Fruit fly (Drosophila melanogaster) whole organism, embryonic: Measurements from ENCODE around the gene CG14439.

Source experiments
- Antp ChIP-seq: fragments of 200-800 bp; sonication (Bioruptor generic); optimal IDR thresholded peaks from 3 replicates; lab custom pipeline; 2016; ENCODE audit warnings: missing biosample characterization, missing genetic modification characterization
- Asciz ChIP-seq: fragments of 200-800 bp; sonication (Bioruptor generic); optimal IDR thresholded peaks from 2 replicates; lab custom pipeline; 2017; ENCODE audit warnings: missing biosample characterization, mild to moderate bottlenecking, missing genetic modification characterization, missing genetic modification reagents
- Bgb ChIP-seq: fragments of 200-800 bp; sonication (Bioruptor generic); IDR thresholded peaks from 2 replicates; pipeline ENCODE4 v1.3.6; 2022; ENCODE audit warnings: missing biosample characterization, missing genetic modification characterization; ENCODE audit not compliant: partially characterized antibody
- Blimp-1 ChIP-seq: fragments of 200-800 bp; sonication (Bioruptor generic); optimal IDR thresholded peaks from 3 replicates; lab custom pipeline; 2018; ENCODE audit warnings: missing biosample characterization, missing genetic modification characterization, mild to moderate bottlenecking, moderate library complexity, missing genetic modification reagents
- Bteb2 ChIP-seq: fragments of 200-800 bp; sonication (Bioruptor generic); optimal IDR thresholded peaks from 2 replicates; lab custom pipeline; 2016; ENCODE audit warnings: missing biosample characterization, missing genetic modification characterization
- CG12744 ChIP-seq: fragments of 200-800 bp; sonication (Bioruptor generic); optimal IDR thresholded peaks from 2 replicates; lab custom pipeline; 2016; ENCODE audit warnings: missing biosample characterization, missing genetic modification characterization
- CG12769 ChIP-seq: fragments of 200-800 bp; sonication (Bioruptor generic); optimal IDR thresholded peaks from 2 replicates; lab custom pipeline; 2019; ENCODE audit warnings: missing biosample characterization, mild to moderate bottlenecking, missing genetic modification characterization, moderate library complexity
- CG14050 ChIP-seq: fragments of 200-800 bp; sonication (Bioruptor generic); IDR thresholded peaks from 3 replicates; pipeline ENCODE4 v1.3.6; 2022; ENCODE audit warnings: missing biosample characterization, missing genetic modification characterization
- CG14441 ChIP-seq: fragments of 200-800 bp; sonication (Bioruptor generic); IDR thresholded peaks from 2 replicates; pipeline ENCODE4 v1.3.6; 2022; ENCODE audit warnings: missing biosample characterization, missing genetic modification characterization
- CG16813 ChIP-seq: fragments of 200-800 bp; sonication (Bioruptor generic); IDR thresholded peaks from 3 replicates; pipeline ENCODE4 v1.3.6; 2022; ENCODE audit warnings: missing biosample characterization, missing genetic modification characterization; ENCODE audit not compliant: partially characterized antibody
- CG17385 ChIP-seq: fragments of 200-800 bp; sonication (Bioruptor generic); optimal IDR thresholded peaks from 3 replicates; lab custom pipeline; 2018; ENCODE audit warnings: missing biosample characterization, mild to moderate bottlenecking, missing genetic modification characterization
- CG17612 ChIP-seq: fragments of 200-800 bp; sonication (Bioruptor generic); IDR thresholded peaks from 2 replicates; pipeline ENCODE4 v1.3.6; 2022; ENCODE audit warnings: missing biosample characterization, missing genetic modification characterization
- CG30403 ChIP-seq: fragments of 200-800 bp; sonication (Bioruptor generic); optimal IDR thresholded peaks from 3 replicates; lab custom pipeline; 2016; ENCODE audit warnings: missing biosample characterization, missing genetic modification characterization
- CG31224 ChIP-seq: fragments of 200-800 bp; sonication (Bioruptor generic); IDR thresholded peaks from 2 replicates; pipeline ENCODE4 v1.3.6; 2022; ENCODE audit warnings: missing biosample characterization, missing genetic modification characterization
- CG33557 ChIP-seq: fragments of 200-800 bp; sonication (Bioruptor generic); optimal IDR thresholded peaks from 2 replicates; lab custom pipeline; 2019; ENCODE audit warnings: missing biosample characterization, mild to moderate bottlenecking, missing genetic modification characterization, moderate library complexity
- CG34376 ChIP-seq: fragments of 200-800 bp; sonication (Bioruptor generic); optimal IDR thresholded peaks from 2 replicates; lab custom pipeline; 2018; ENCODE audit warnings: missing biosample characterization, mild to moderate bottlenecking, missing genetic modification characterization
- CG34422 ChIP-seq: fragments of 200-800 bp; sonication (Bioruptor generic); IDR thresholded peaks from 3 replicates; pipeline ENCODE4 v1.3.6; 2022; ENCODE audit warnings: missing biosample characterization, missing genetic modification characterization
- CG3726 ChIP-seq: fragments of 200-800 bp; sonication (Bioruptor generic); IDR thresholded peaks from 3 replicates; pipeline ENCODE4, ENCODE4 v1.3.6; 2022; ENCODE audit warnings: missing biosample characterization, missing genetic modification characterization
- CG43689 ChIP-seq: fragments of 200-800 bp; sonication (Bioruptor generic); IDR thresholded peaks from 2 replicates; pipeline ENCODE4 v1.3.6; 2022; ENCODE audit warnings: missing biosample characterization, missing genetic modification characterization
- CG5245 ChIP-seq: fragments of 200-800 bp; sonication (Bioruptor generic); optimal IDR thresholded peaks from 3 replicates; lab custom pipeline; 2016; ENCODE audit warnings: missing biosample characterization, missing genetic modification characterization
- CG6683 ChIP-seq: fragments of 200-800 bp; sonication (Bioruptor generic); optimal IDR thresholded peaks from 2 replicates; lab custom pipeline; 2017; ENCODE audit warnings: missing biosample characterization, mild to moderate bottlenecking, missing genetic modification characterization, missing genetic modification reagents
- CG7372 ChIP-seq: fragments of 200-800 bp; sonication (Bioruptor generic); IDR thresholded peaks from 2 replicates; pipeline ENCODE4 v1.3.6; 2022; ENCODE audit warnings: missing biosample characterization, missing genetic modification characterization
- CG7786 ChIP-seq: fragments of 200-800 bp; sonication (Bioruptor generic); optimal IDR thresholded peaks from 2 replicates; lab custom pipeline; 2016; ENCODE audit warnings: missing biosample characterization, missing genetic modification characterization
- CG8765 ChIP-seq: fragments of 200-800 bp; sonication (Bioruptor generic); IDR thresholded peaks from 2 replicates; pipeline ENCODE4 v1.3.6; 2022; ENCODE audit warnings: missing biosample characterization, missing genetic modification characterization
- Dip3 ChIP-seq: fragments of 200-800 bp; sonication (Bioruptor generic); optimal IDR thresholded peaks from 3 replicates; lab custom pipeline; 2016; ENCODE audit warnings: missing biosample characterization, missing genetic modification characterization
- Doc2 ChIP-seq: fragments of 200-800 bp; sonication (Bioruptor generic); IDR thresholded peaks from 2 replicates; pipeline ENCODE4 v1.3.6; 2022; ENCODE audit warnings: missing biosample characterization, missing genetic modification characterization
- ERR ChIP-seq: fragments of 200-800 bp; sonication (Bioruptor generic); optimal IDR thresholded peaks from 2 replicates; lab custom pipeline; 2016; ENCODE audit warnings: missing biosample characterization, missing genetic modification characterization
- H2.0 ChIP-seq: fragments of 200-800 bp; sonication (Bioruptor generic); IDR thresholded peaks from 2 replicates; pipeline ENCODE4 v1.3.6; 2022; ENCODE audit warnings: missing biosample characterization, missing genetic modification characterization
- HLH3B ChIP-seq: fragments of 200-800 bp; sonication (Bioruptor generic); IDR thresholded peaks from 2 replicates; pipeline ENCODE4 v1.3.6; 2022; ENCODE audit warnings: missing biosample characterization, missing genetic modification characterization
- Max ChIP-seq: fragments of 200-800 bp; sonication (Bioruptor generic); optimal IDR thresholded peaks from 2 replicates; lab custom pipeline; 2016; ENCODE audit warnings: missing biosample characterization, mild to moderate bottlenecking, missing genetic modification characterization
- Nf-YA ChIP-seq: fragments of 200-800 bp; sonication (Bioruptor generic); IDR thresholded peaks from 2 replicates; pipeline ENCODE4 v1.3.6; 2022; ENCODE audit warnings: missing biosample characterization, missing genetic modification characterization
- Nf-YC ChIP-seq: fragments of 200-800 bp; optimal IDR thresholded peaks from 3 replicates; lab custom pipeline; 2019; ENCODE audit warnings: missing biosample characterization, mild to moderate bottlenecking, missing genetic modification characterization, moderate library complexity
- Rfx ChIP-seq: fragments of 200-800 bp; sonication (Bioruptor generic); IDR thresholded peaks from 2 replicates; pipeline ENCODE4 v1.3.6; 2022; ENCODE audit warnings: missing biosample characterization, missing genetic modification characterization
- Sry-δ ChIP-seq: fragments of 200-800 bp; sonication (Bioruptor generic); optimal IDR thresholded peaks from 2 replicates; lab custom pipeline; 2016; ENCODE audit warnings: missing biosample characterization, missing genetic modification characterization
- Taf1 ChIP-seq: fragments of 200-800 bp; sonication (Bioruptor generic); IDR thresholded peaks from 2 replicates; pipeline ENCODE4 v1.3.6; 2022; ENCODE audit warnings: missing biosample characterization, missing genetic modification characterization
- Xbp1 ChIP-seq: fragments of 200-800 bp; sonication (Bioruptor generic); optimal IDR thresholded peaks from 3 replicates; lab custom pipeline; 2016; ENCODE audit warnings: missing biosample characterization, mild to moderate bottlenecking, missing genetic modification characterization
- az2 ChIP-seq: fragments of 200-800 bp; sonication (Bioruptor generic); optimal IDR thresholded peaks from 3 replicates; lab custom pipeline; 2016; ENCODE audit warnings: missing biosample characterization, missing genetic modification characterization
- dysf ChIP-seq: fragments of 200-800 bp; sonication (Bioruptor generic); IDR thresholded peaks from 3 replicates; pipeline ENCODE4 v1.3.6; 2022; ENCODE audit warnings: missing biosample characterization, missing genetic modification characterization
- gem ChIP-seq: fragments of 200-800 bp; sonication (Bioruptor generic); optimal IDR thresholded peaks from 2 replicates; lab custom pipeline; 2019; ENCODE audit warnings: missing biosample characterization, mild to moderate bottlenecking, missing genetic modification characterization, moderate library complexity
- grn ChIP-seq: fragments of 200-800 bp; sonication (Bioruptor generic); optimal IDR thresholded peaks from 3 replicates; lab custom pipeline; 2017; ENCODE audit warnings: missing biosample characterization, missing genetic modification characterization
- gsb ChIP-seq: fragments of 200-800 bp; sonication (Bioruptor generic); IDR thresholded peaks from 2 replicates; pipeline ENCODE4 v1.3.6; 2022; ENCODE audit warnings: missing biosample characterization, missing genetic modification characterization
- jigr1 ChIP-seq: fragments of 200-800 bp; sonication (Bioruptor generic); IDR thresholded peaks from 3 replicates; pipeline ENCODE4 v1.3.6; 2022; ENCODE audit warnings: missing biosample characterization, missing genetic modification characterization
- mirr ChIP-seq: fragments of 200-800 bp; sonication (Bioruptor generic); optimal IDR thresholded peaks from 3 replicates; lab custom pipeline; 2018; ENCODE audit warnings: missing biosample characterization, mild to moderate bottlenecking, missing genetic modification characterization
- org-1 ChIP-seq: fragments of 200-800 bp; sonication (Bioruptor generic); optimal IDR thresholded peaks from 2 replicates; lab custom pipeline; 2017; ENCODE audit warnings: missing biosample characterization, missing genetic modification characterization
- salm ChIP-seq: fragments of 200-800 bp; sonication (Bioruptor generic); optimal IDR thresholded peaks from 2 replicates; lab custom pipeline; 2018; ENCODE audit warnings: missing biosample characterization, mild to moderate bottlenecking, missing genetic modification characterization
- sr ChIP-seq: fragments of 200-800 bp; sonication (Bioruptor generic); IDR thresholded peaks from 3 replicates; pipeline ENCODE4 v1.3.6; 2022; ENCODE audit warnings: missing biosample characterization, missing genetic modification characterization
- tio ChIP-seq: fragments of 200-800 bp; sonication (Bioruptor generic); optimal IDR thresholded peaks from 2 replicates; lab custom pipeline; 2017; ENCODE audit warnings: missing biosample characterization, missing genetic modification characterization, inconsistent platforms
- zfh2 ChIP-seq: fragments of 200-800 bp; sonication (Bioruptor generic); optimal IDR thresholded peaks from 2 replicates; lab custom pipeline; 2016; ENCODE audit warnings: missing biosample characterization, missing genetic modification characterization

Gene CG14439

DNA sequence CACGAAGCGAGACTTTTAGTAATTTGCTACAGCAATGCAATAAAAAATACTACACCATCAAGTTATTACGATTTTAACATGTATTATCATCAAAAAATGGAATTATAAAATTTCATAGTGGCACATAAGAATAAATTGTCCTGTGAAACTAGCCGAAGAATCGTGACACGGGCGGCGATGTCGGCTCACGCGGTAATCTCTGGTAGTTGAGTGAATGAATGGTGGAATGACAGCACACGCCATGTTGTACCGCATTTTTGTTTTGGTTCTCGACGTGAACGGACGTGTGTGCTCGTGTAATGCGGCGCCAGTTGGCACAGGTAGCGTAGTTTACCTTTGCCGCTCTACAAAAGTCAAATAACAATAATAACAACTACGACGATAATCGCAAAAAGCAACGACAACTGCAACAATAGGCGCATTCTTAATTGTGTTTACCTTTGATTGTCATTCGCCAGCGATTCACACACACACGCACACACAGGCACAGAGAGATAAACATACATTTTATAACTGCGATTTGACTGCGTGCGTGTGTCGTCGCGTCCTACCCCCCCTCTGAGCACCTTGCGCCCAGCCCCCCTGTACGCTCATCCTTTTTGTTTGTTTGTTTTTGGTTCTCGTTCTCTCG is 48.0 kb upstream of the CG14439 start, which contains the start of gene CG14441 (continued):
- peak; percentile 98 for TF ChIP-seq CG16813 (GFP tag; lab: Robert Waterston, UW)
- TF ChIP-seq CG7372 (GFP tag; lab: Robert Waterston, UW) = no peak
- no peak for TF ChIP-seq CG17612 (GFP tag; lab: Robert Waterston, UW)
- peak; percentile 13 for TF ChIP-seq CG30403 (GFP tag; lab: Kevin White, UChicago)
- TF ChIP-seq Nf-YC (tag; lab: Kevin White, UChicago) = peak; percentile 60
- peak; percentile 55 for TF ChIP-seq ERR
- TF ChIP-seq tio (GFP tag; lab: Kevin White, UChicago) = no peak
- peak; percentile 5 for TF ChIP-seq Antp (GFP tag; lab: Kevin White, UChicago)
- peak; percentile 95 for TF ChIP-seq Bgb (GFP tag; lab: Robert Waterston, UW)
- no peak for TF ChIP-seq CG5245 (GFP tag; lab: Kevin White, UChicago)
- no peak for TF ChIP-seq Doc2 (GFP tag; lab: Robert Waterston, UW)
- peak; percentile 8 for TF ChIP-seq Xbp1 (GFP tag; lab: Kevin White, UChicago)
- TF ChIP-seq Taf1 = no peak
- TF ChIP-seq Bteb2 (GFP tag; lab: Kevin White, UChicago) = peak; percentile 47
- TF ChIP-seq Nf-YA (GFP tag; lab: Robert Waterston, UW) = no peak
- peak; percentile 44 for TF ChIP-seq gem (tag; lab: Kevin White, UChicago)
- TF ChIP-seq dysf (GFP tag; lab: Robert Waterston, UW) = peak; percentile 36; the same call in 2 of the 3 replicates
- peak; percentile 65; the same call in 1 of the 3 replicates for TF ChIP-seq CG34422
- TF ChIP-seq CG33557 (GFP tag; lab: Kevin White, UChicago) = peak; percentile 39
- peak; percentile 18 for TF ChIP-seq Asciz
- TF ChIP-seq grn (GFP tag; lab: Kevin White, UChicago) = no peak
- TF ChIP-seq Max (GFP tag; lab: Kevin White, UChicago) = peak; percentile 43
- no peak for TF ChIP-seq Dip3
- TF ChIP-seq CG6683 (GFP tag; lab: Kevin White, UChicago) = peak; percentile 54
- peak; percentile 53 for TF ChIP-seq Rfx (GFP tag; lab: Robert Waterston, UW)
- no peak for TF ChIP-seq CG43689 (GFP tag; lab: Robert Waterston, UW)
- TF ChIP-seq zfh2 (GFP tag; lab: Kevin White, UChicago) = no peak
- TF ChIP-seq Sry-δ (GFP tag; lab: Kevin White, UChicago) = peak; percentile 31
- no peak for TF ChIP-seq jigr1 (GFP tag; lab: Robert Waterston, UW)
- peak; percentile 52 for TF ChIP-seq mirr
- TF ChIP-seq CG14441 (GFP tag; lab: Robert Waterston, UW) = peak; percentile 49; the same call in 1 of the 2 replicates
- no peak for TF ChIP-seq sr (GFP tag; lab: Robert Waterston, UW)
- no peak for TF ChIP-seq CG3726 (GFP tag; lab: Robert Waterston, UW)
- peak; percentile 30 for TF ChIP-seq org-1 (GFP tag; lab: Kevin White, UChicago)
- TF ChIP-seq CG12744 = peak; percentile 41
- peak; percentile 51 for TF ChIP-seq CG12769
- no peak for TF ChIP-seq HLH3B (GFP tag; lab: Robert Waterston, UW)
- TF ChIP-seq CG34376 = peak; percentile 89
- no peak for TF ChIP-seq CG14050 (GFP tag; lab: Robert Waterston, UW)
- no peak for TF ChIP-seq CG8765 (GFP tag; lab: Robert Waterston, UW)
- no peak for TF ChIP-seq H2.0 (GFP tag; lab: Robert Waterston, UW)
- TF ChIP-seq CG31224 (GFP tag; lab: Robert Waterston, UW) = 0 out of 2 replicates have a peak, but pooled peaks have one; percentile 17
- peak; percentile 21 for TF ChIP-seq az2 (GFP tag; lab: Kevin White, UChicago)
- peak; percentile 30 for TF ChIP-seq CG7786 (GFP tag; lab: Kevin White, UChicago)
- peak; percentile 57 for TF ChIP-seq CG17385 (GFP tag; lab: Kevin White, UChicago)
- no peak for TF ChIP-seq Blimp-1 (GFP tag; lab: Kevin White, UChicago)
- TF ChIP-seq gsb (GFP tag; lab: Robert Waterston, UW) = no peak
- TF ChIP-seq salm = peak; percentile 19
